Fruit fly (Drosophila melanogaster): Measurements from ENCODE around the gene SA1.

Gene SA1

DNA sequence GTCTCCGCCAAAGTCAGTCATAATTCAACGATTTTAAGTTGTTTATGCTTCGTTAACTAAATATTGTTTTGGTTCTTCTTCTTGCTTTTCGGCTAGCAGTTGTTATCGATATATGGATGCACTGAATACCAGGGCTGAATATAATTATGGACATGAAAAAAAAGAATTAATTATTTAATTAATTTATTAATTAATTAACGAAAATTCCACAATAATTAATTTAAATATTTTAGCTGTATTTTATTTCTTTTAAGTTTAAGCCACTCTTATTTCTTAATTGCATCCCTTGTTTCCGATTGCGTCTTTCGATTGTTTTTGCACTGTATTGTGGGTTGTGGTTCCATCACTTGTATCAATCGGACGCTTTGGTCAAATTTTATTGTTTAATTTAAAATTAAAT is at the start of gene SA1, which contains the start of gene Gas41:
SA1 (plus strand) TSS at position 326 of the 400 bp plus-strand sequence.
Gas41 (minus strand) TSS at position 112 of the 400 bp plus-strand sequence.
- TF ChIP-seq HLH106 (tag; optimal IDR thresholded peaks at IDR 0.05) (peak; percentile 91), Dif (GFP tag; optimal IDR thresholded peaks at IDR 0.05; ENCODE audit: partially characterized antibody) (no peak), Myc (optimal IDR thresholded peaks at IDR 0.05) (no peak), foxo (GFP tag; optimal IDR thresholded peaks at IDR 0.05) (no peak), Vsx2 (GFP tag; optimal IDR thresholded peaks at IDR 0.05; ENCODE audit: partially characterized antibody) (no peak), sv (GFP tag; optimal IDR thresholded peaks at IDR 0.05) (peak; percentile 44), h (GFP tag; optimal IDR thresholded peaks at IDR 0.05) (no peak), jim (GFP tag; optimal IDR thresholded peaks at IDR 0.05) (no peak), Mio (GFP tag; optimal IDR thresholded peaks at IDR 0.05) (no peak), fru (GFP tag; optimal IDR thresholded peaks at IDR 0.05) (no peak), dsf (GFP tag; optimal IDR thresholded peaks at IDR 0.05; ENCODE audit: borderline replicate concordance) (peak; percentile 78), ey (GFP tag; optimal IDR thresholded peaks at IDR 0.05) (peak; percentile 76), psq (GFP tag; optimal IDR thresholded peaks at IDR 0.05) (peak; percentile 44), pan (optimal IDR thresholded peaks at IDR 0.05) (no peak), Sp1 (GFP tag; optimal IDR thresholded peaks at IDR 0.05) (peak; percentile 90), Dfd (GFP tag; optimal IDR thresholded peaks at IDR 0.05) (no peak), CG32264 (GFP tag; optimal IDR thresholded peaks at IDR 0.05) (no peak), Hr78 (GFP tag; optimal IDR thresholded peaks at IDR 0.05) (no peak), woc (GFP tag; optimal IDR thresholded peaks at IDR 0.05) (no peak), tai (GFP tag; optimal IDR thresholded peaks at IDR 0.05) (no peak), dmrt93B (GFP tag; optimal IDR thresholded peaks at IDR 0.05) (no peak), Rel (GFP tag; optimal IDR thresholded peaks at IDR 0.05) (no peak), Rel (tag; optimal IDR thresholded peaks at IDR 0.05) (no peak), Abd-B (GFP tag; optimal IDR thresholded peaks at IDR 0.05) (no peak), lola (GFP tag; optimal IDR thresholded peaks at IDR 0.05) (no peak), rgr (GFP tag; optimal IDR thresholded peaks at IDR 0.05) (no peak), GATAd (GFP tag; optimal IDR thresholded peaks at IDR 0.05) (no peak), Hr83 (GFP tag; optimal IDR thresholded peaks at IDR 0.05; ENCODE audit: poor library complexity, severe bottlenecking) (no peak), br (GFP tag; optimal IDR thresholded peaks at IDR 0.05) (peak; percentile 62), sage (GFP tag; optimal IDR thresholded peaks at IDR 0.05) (no peak), CG9705 (GFP tag; optimal IDR thresholded peaks at IDR 0.05) (peak; percentile 64), Jra (GFP tag; optimal IDR thresholded peaks at IDR 0.05) (no peak), brk (GFP tag; optimal IDR thresholded peaks at IDR 0.05) (no peak), usp (GFP tag; optimal IDR thresholded peaks at IDR 0.05) (no peak), OdsH (GFP tag; optimal IDR thresholded peaks at IDR 0.05) (peak; percentile 88), N (GFP tag; optimal IDR thresholded peaks at IDR 0.05) (no peak), CrebA (GFP tag; optimal IDR thresholded peaks at IDR 0.05; ENCODE audit: borderline replicate concordance) (no peak), Hnf4 (GFP tag; optimal IDR thresholded peaks at IDR 0.05) (no peak), dl (GFP tag; optimal IDR thresholded peaks at IDR 0.05; ENCODE audit: insufficient read depth in 1 of 2, partially characterized antibody in 2 of 2) (no peak)

DNA sequence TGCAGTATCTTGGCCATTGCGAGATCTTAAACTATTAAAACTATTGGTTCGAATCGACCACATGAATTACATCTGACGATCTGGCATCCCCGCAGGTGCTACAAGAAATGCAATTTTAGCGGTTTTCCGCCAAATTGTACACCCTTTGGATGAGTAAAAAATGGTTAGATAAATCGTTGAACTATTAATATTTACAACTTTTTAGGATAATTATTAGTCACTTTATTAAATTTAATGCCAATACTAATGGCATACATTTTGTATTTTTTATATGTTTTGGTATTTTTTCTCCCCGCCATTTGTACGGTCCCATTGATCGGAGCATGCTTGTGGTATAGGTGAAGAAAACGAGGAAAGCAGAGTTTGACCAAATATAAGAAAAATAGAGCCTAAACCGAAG is 42.5 kb upstream of the SA1 start, which contains the start of the genes Polr1F and Rat1:
Polr1F (minus strand) TSS at position 84 of the 400 bp plus-strand sequence.
Rat1 (plus strand) TSS at position 323 of the 400 bp plus-strand sequence.
- no peak for TF ChIP-seq HLH106 (tag; optimal IDR thresholded peaks at IDR 0.05)
- TF ChIP-seq N (GFP tag; optimal IDR thresholded peaks at IDR 0.05): no peak
- peak; percentile 89 for TF ChIP-seq Myc (optimal IDR thresholded peaks at IDR 0.05)
- no peak for TF ChIP-seq Dfd (GFP tag; optimal IDR thresholded peaks at IDR 0.05)
- no peak for TF ChIP-seq GATAd (GFP tag; optimal IDR thresholded peaks at IDR 0.05)
- TF ChIP-seq rgr (GFP tag; optimal IDR thresholded peaks at IDR 0.05): no peak
- peak; percentile 13 for TF ChIP-seq psq (GFP tag; optimal IDR thresholded peaks at IDR 0.05)
- peak; percentile 30 for TF ChIP-seq ey (GFP tag; optimal IDR thresholded peaks at IDR 0.05)
- TF ChIP-seq br (GFP tag; optimal IDR thresholded peaks at IDR 0.05): no peak
- TF ChIP-seq OdsH (GFP tag; optimal IDR thresholded peaks at IDR 0.05): no peak
- no peak for TF ChIP-seq Hnf4 (GFP tag; optimal IDR thresholded peaks at IDR 0.05)
- no peak for TF ChIP-seq usp (GFP tag; optimal IDR thresholded peaks at IDR 0.05)
- TF ChIP-seq Dif (GFP tag; optimal IDR thresholded peaks at IDR 0.05; ENCODE audit: partially characterized antibody): no peak
- TF ChIP-seq sv (GFP tag; optimal IDR thresholded peaks at IDR 0.05): peak; percentile 43
- no peak for TF ChIP-seq Rel (GFP tag; optimal IDR thresholded peaks at IDR 0.05)
- no peak for TF ChIP-seq Rel (tag; optimal IDR thresholded peaks at IDR 0.05)
- no peak for TF ChIP-seq Mio (GFP tag; optimal IDR thresholded peaks at IDR 0.05)
- no peak for TF ChIP-seq brk (GFP tag; optimal IDR thresholded peaks at IDR 0.05)
- no peak for TF ChIP-seq h (GFP tag; optimal IDR thresholded peaks at IDR 0.05)
- no peak for TF ChIP-seq tai (GFP tag; optimal IDR thresholded peaks at IDR 0.05)
- TF ChIP-seq dmrt93B (GFP tag; optimal IDR thresholded peaks at IDR 0.05): no peak
- TF ChIP-seq Hr78 (GFP tag; optimal IDR thresholded peaks at IDR 0.05): no peak

Data from whole organism, wandering third instar larva.